Fruit fly (Drosophila melanogaster) whole organism, embryonic: ENCODE results near the gene Ada1-2.

Experiments used
- Adf1 ChIP-seq: fragments of 200-800 bp; sonication (Bioruptor generic); IDR thresholded peaks from 2 replicates; pipeline ENCODE4 v1.3.6; 2022; ENCODE audit warnings: missing biosample characterization, missing genetic modification characterization
- CG10267 ChIP-seq: fragments of 200-800 bp; sonication (Bioruptor generic); optimal IDR thresholded peaks from 2 replicates; lab custom pipeline; 2018; ENCODE audit warnings: missing biosample characterization, mild to moderate bottlenecking, missing genetic modification characterization, moderate library complexity
- CG10274 ChIP-seq: fragments of 200-800 bp; sonication (Bioruptor generic); optimal IDR thresholded peaks from 3 replicates; lab custom pipeline; 2017; ENCODE audit warnings: missing biosample characterization, mild to moderate bottlenecking, missing genetic modification characterization
- CG11696 ChIP-seq: fragments of 200-800 bp; sonication (Bioruptor generic); IDR thresholded peaks from 2 replicates; pipeline ENCODE4 v1.3.6; 2022; ENCODE audit warnings: missing biosample characterization, missing genetic modification characterization
- CG1233 ChIP-seq: fragments of 200-800 bp; sonication (Bioruptor generic); optimal IDR thresholded peaks from 4 replicates; lab custom pipeline; 2018; ENCODE audit warnings: missing biosample characterization, mild to moderate bottlenecking, missing genetic modification characterization
- CG14710 ChIP-seq: fragments of 200-800 bp; sonication (Bioruptor generic); optimal IDR thresholded peaks from 3 replicates; lab custom pipeline; 2019; ENCODE audit warnings: missing biosample characterization, mild to moderate bottlenecking, missing genetic modification characterization, moderate library complexity
- CG14860 ChIP-seq: fragments of 200-800 bp; sonication (Bioruptor generic); IDR thresholded peaks from 3 replicates; pipeline ENCODE4 v1.3.6; 2022; ENCODE audit warnings: missing biosample characterization, missing genetic modification characterization; ENCODE audit not compliant: partially characterized antibody
- CG14965 ChIP-seq: fragments of 200-800 bp; sonication (Bioruptor generic); optimal IDR thresholded peaks from 2 replicates; lab custom pipeline; 2016; ENCODE audit warnings: missing biosample characterization, missing genetic modification characterization, borderline replicate concordance
- CG16779 ChIP-seq: fragments of 200-800 bp; sonication (Bioruptor generic); IDR thresholded peaks from 2 replicates; pipeline ENCODE4 v1.3.6; 2022; ENCODE audit warnings: missing biosample characterization, missing genetic modification characterization
- CG2116 ChIP-seq: fragments of 200-800 bp; sonication (Bioruptor generic); optimal IDR thresholded peaks from 3 replicates; lab custom pipeline; 2018; ENCODE audit warnings: missing biosample characterization, mild to moderate bottlenecking, missing genetic modification characterization
- CG33213 ChIP-seq: fragments of 200-800 bp; sonication (Bioruptor generic); optimal IDR thresholded peaks from 3 replicates; lab custom pipeline; 2016; ENCODE audit warnings: missing biosample characterization, missing genetic modification characterization
- CG34224 ChIP-seq: fragments of 200-800 bp; sonication (Bioruptor generic); IDR thresholded peaks from 3 replicates; pipeline ENCODE4 v1.3.6; 2022; ENCODE audit warnings: missing biosample characterization, missing genetic modification characterization; ENCODE audit not compliant: partially characterized antibody
- CG4328 ChIP-seq: fragments of 200-800 bp; sonication (Bioruptor generic); optimal IDR thresholded peaks from 3 replicates; lab custom pipeline; 2017; ENCODE audit warnings: missing biosample characterization, missing genetic modification reagents, missing genetic modification characterization
- CG5245 ChIP-seq: fragments of 200-800 bp; sonication (Bioruptor generic); optimal IDR thresholded peaks from 3 replicates; lab custom pipeline; 2016; ENCODE audit warnings: missing biosample characterization, missing genetic modification characterization
- CG6175 ChIP-seq: fragments of 200-800 bp; sonication (Bioruptor generic); IDR thresholded peaks from 3 replicates; pipeline ENCODE4 v1.3.6; 2022; ENCODE audit warnings: missing biosample characterization, missing genetic modification characterization
- CG6854 ChIP-seq: fragments of 200-800 bp; sonication (Bioruptor generic); optimal IDR thresholded peaks from 3 replicates; lab custom pipeline; 2017; ENCODE audit warnings: missing biosample characterization, mild to moderate bottlenecking, missing genetic modification characterization
- CG8765 ChIP-seq: fragments of 200-800 bp; sonication (Bioruptor generic); IDR thresholded peaks from 2 replicates; pipeline ENCODE4 v1.3.6; 2022; ENCODE audit warnings: missing biosample characterization, missing genetic modification characterization
- CG9437 ChIP-seq: fragments of 200-800 bp; sonication (Bioruptor generic); optimal IDR thresholded peaks from 2 replicates; lab custom pipeline; 2018; ENCODE audit warnings: missing biosample characterization, mild to moderate bottlenecking, missing genetic modification characterization
- CoRest ChIP-seq: fragments of 200-800 bp; sonication (Bioruptor generic); optimal IDR thresholded peaks from 3 replicates; lab custom pipeline; 2018; ENCODE audit warnings: missing biosample characterization, mild to moderate bottlenecking, missing genetic modification characterization, moderate library complexity
- Dref ChIP-seq: fragments of 200-800 bp; sonication (Bioruptor generic); IDR thresholded peaks from 2 replicates; pipeline ENCODE4 v1.3.6; 2022; ENCODE audit warnings: missing biosample characterization, missing genetic modification characterization
- Eip74EF ChIP-seq, 2 experiments: fragments of 200-800 bp in 1 of 2; fragments of >200 bp in 1 of 2; sonication (Bioruptor generic) in 1 of 2; optimal IDR thresholded peaks; 2 replicates each; lab custom pipeline; 2017 to 2019; ENCODE audit warnings: missing biosample characterization in 2 of 2, missing genetic modification characterization in 2 of 2, mild to moderate bottlenecking in 1 of 2, moderate library complexity in 1 of 2
- Ets65A ChIP-seq: fragments of 200-800 bp; sonication (Bioruptor generic); peaks from one replicate; lab custom pipeline; 2016; ENCODE audit warnings: missing biosample characterization, missing genetic modification characterization
- H2.0 ChIP-seq: fragments of 200-800 bp; sonication (Bioruptor generic); IDR thresholded peaks from 2 replicates; pipeline ENCODE4 v1.3.6; 2022; ENCODE audit warnings: missing biosample characterization, missing genetic modification characterization
- HHEX ChIP-seq: fragments of 200-800 bp; sonication (Bioruptor generic); optimal IDR thresholded peaks from 3 replicates; lab custom pipeline; 2017; ENCODE audit warnings: missing biosample characterization, mild to moderate bottlenecking, missing genetic modification characterization, missing genetic modification reagents
- Hsf ChIP-seq: fragments of 200-800 bp; sonication (Bioruptor generic); optimal IDR thresholded peaks from 3 replicates; lab custom pipeline; 2016; ENCODE audit warnings: missing biosample characterization, missing genetic modification characterization
- Lim3 ChIP-seq: fragments of 200-800 bp; sonication (Bioruptor generic); IDR thresholded peaks from 2 replicates; pipeline ENCODE4 v1.3.6; 2022; ENCODE audit warnings: missing biosample characterization, missing genetic modification characterization
- Max ChIP-seq: fragments of 200-800 bp; sonication (Bioruptor generic); optimal IDR thresholded peaks from 2 replicates; lab custom pipeline; 2016; ENCODE audit warnings: missing biosample characterization, mild to moderate bottlenecking, missing genetic modification characterization
- Myb ChIP-seq: fragments of 200-800 bp; sonication (Bioruptor generic); optimal IDR thresholded peaks from 2 replicates; lab custom pipeline; 2016; ENCODE audit warnings: missing biosample characterization, missing genetic modification characterization
- Oli ChIP-seq: fragments of 200-800 bp; sonication (Bioruptor generic); optimal IDR thresholded peaks from 2 replicates; lab custom pipeline; 2018; ENCODE audit warnings: missing biosample characterization, mild to moderate bottlenecking, missing genetic modification characterization, moderate library complexity
- TFAM ChIP-seq: fragments of 200-800 bp; sonication (Bioruptor generic); optimal IDR thresholded peaks from 2 replicates; lab custom pipeline; 2017; ENCODE audit warnings: missing biosample characterization, missing genetic modification characterization, inconsistent platforms
- Usf ChIP-seq: fragments of 200-800 bp; sonication (Bioruptor generic); optimal IDR thresholded peaks from 2 replicates; lab custom pipeline; 2017; ENCODE audit warnings: missing genotype, missing biosample characterization, missing genetic modification characterization
- ab ChIP-seq: fragments of 200-800 bp; sonication (Bioruptor generic); optimal IDR thresholded peaks from 2 replicates; lab custom pipeline; 2016; ENCODE audit warnings: missing biosample characterization, missing genetic modification characterization
- ci ChIP-seq: fragments of 200-800 bp; sonication (Bioruptor generic); IDR thresholded peaks from 3 replicates; pipeline ENCODE4 v1.3.6; 2022; ENCODE audit warnings: missing biosample characterization, missing genetic modification characterization
- cwo ChIP-seq: fragments of 200-800 bp; sonication (Bioruptor generic); optimal IDR thresholded peaks from 3 replicates; lab custom pipeline; 2017; ENCODE audit warnings: missing biosample characterization, missing genetic modification characterization, mild to moderate bottlenecking, moderate library complexity, missing genetic modification reagents
- dm ChIP-seq: fragments of 200-800 bp; sonication (Bioruptor generic); optimal IDR thresholded peaks from 3 replicates; lab custom pipeline; 2016; ENCODE audit warnings: missing biosample characterization, missing genetic modification characterization
- ems ChIP-seq: fragments of 200-800 bp; sonication (Bioruptor generic); optimal IDR thresholded peaks from 3 replicates; lab custom pipeline; 2016; ENCODE audit warnings: missing biosample characterization, missing genetic modification characterization
- eve ChIP-seq, 2 experiments: fragments of >200 bp; optimal IDR thresholded peaks; 2 replicates each; lab custom pipeline; 2017; ENCODE audit warnings: missing biosample characterization in 2 of 2, missing genetic modification characterization in 2 of 2
- grau ChIP-seq: fragments of 200-800 bp; optimal IDR thresholded peaks from 3 replicates; lab custom pipeline; 2019; ENCODE audit warnings: missing biosample characterization, mild to moderate bottlenecking, missing genetic modification characterization, moderate library complexity
- gsb-n ChIP-seq: fragments of 200-800 bp; sonication (Bioruptor generic); optimal IDR thresholded peaks from 3 replicates; lab custom pipeline; 2018; ENCODE audit warnings: missing biosample characterization, mild to moderate bottlenecking, missing genetic modification characterization
- hth ChIP-seq: fragments of >200 bp; optimal IDR thresholded peaks from 2 replicates; lab custom pipeline; 2017; ENCODE audit warnings: inconsistent platforms
- lov ChIP-seq, 2 experiments: fragments of 200-800 bp in 1 of 2; fragments of >200 bp in 1 of 2; sonication (Bioruptor generic) in 1 of 2; IDR thresholded peaks in 1 of 2; optimal IDR thresholded peaks in 1 of 2; 2 replicates in 1 of 2; 3 replicates in 1 of 2; pipeline versions ENCODE4 v1.3.6 to Lab custom; 2017 to 2022; ENCODE audit warnings: missing biosample characterization in 1 of 2, missing genetic modification characterization in 1 of 2
- psq ChIP-seq: fragments of 200-800 bp; sonication (Bioruptor generic); optimal IDR thresholded peaks from 2 replicates; lab custom pipeline; 2017; ENCODE audit warnings: missing biosample characterization, missing genetic modification characterization
- rib ChIP-seq: fragments of 200-800 bp; sonication (Bioruptor generic); IDR thresholded peaks from 2 replicates; pipeline ENCODE4 v1.3.6; 2022; ENCODE audit warnings: missing biosample characterization, missing genetic modification characterization
- sisA ChIP-seq: fragments of 200-800 bp; sonication (Bioruptor generic); IDR thresholded peaks from 2 replicates; pipeline ENCODE4 v1.3.6; 2022; ENCODE audit warnings: missing biosample characterization, missing genetic modification characterization
- sr ChIP-seq: fragments of 200-800 bp; sonication (Bioruptor generic); IDR thresholded peaks from 3 replicates; pipeline ENCODE4 v1.3.6; 2022; ENCODE audit warnings: missing biosample characterization, missing genetic modification characterization
- stwl ChIP-seq: fragments of 200-800 bp; sonication (Bioruptor generic); optimal IDR thresholded peaks from 3 replicates; lab custom pipeline; 2018; ENCODE audit warnings: missing biosample characterization, mild to moderate bottlenecking, missing genetic modification characterization, moderate library complexity
- tna ChIP-seq: fragments of 200-800 bp; sonication (Bioruptor generic); IDR thresholded peaks from 2 replicates; pipeline ENCODE4 v1.3.6; 2022; ENCODE audit warnings: missing biosample characterization, missing genetic modification characterization; ENCODE audit not compliant: partially characterized antibody
- usp ChIP-seq: fragments of >200 bp; optimal IDR thresholded peaks from 2 replicates; lab custom pipeline; 2017; ENCODE audit warnings: missing biosample characterization, missing genetic modification characterization
- zfh1 ChIP-seq: fragments of 200-800 bp; sonication (Bioruptor generic); IDR thresholded peaks from 3 replicates; pipeline ENCODE4 v1.3.6; 2022; ENCODE audit warnings: missing biosample characterization, missing genetic modification characterization

The Ada1-2 gene

DNA sequence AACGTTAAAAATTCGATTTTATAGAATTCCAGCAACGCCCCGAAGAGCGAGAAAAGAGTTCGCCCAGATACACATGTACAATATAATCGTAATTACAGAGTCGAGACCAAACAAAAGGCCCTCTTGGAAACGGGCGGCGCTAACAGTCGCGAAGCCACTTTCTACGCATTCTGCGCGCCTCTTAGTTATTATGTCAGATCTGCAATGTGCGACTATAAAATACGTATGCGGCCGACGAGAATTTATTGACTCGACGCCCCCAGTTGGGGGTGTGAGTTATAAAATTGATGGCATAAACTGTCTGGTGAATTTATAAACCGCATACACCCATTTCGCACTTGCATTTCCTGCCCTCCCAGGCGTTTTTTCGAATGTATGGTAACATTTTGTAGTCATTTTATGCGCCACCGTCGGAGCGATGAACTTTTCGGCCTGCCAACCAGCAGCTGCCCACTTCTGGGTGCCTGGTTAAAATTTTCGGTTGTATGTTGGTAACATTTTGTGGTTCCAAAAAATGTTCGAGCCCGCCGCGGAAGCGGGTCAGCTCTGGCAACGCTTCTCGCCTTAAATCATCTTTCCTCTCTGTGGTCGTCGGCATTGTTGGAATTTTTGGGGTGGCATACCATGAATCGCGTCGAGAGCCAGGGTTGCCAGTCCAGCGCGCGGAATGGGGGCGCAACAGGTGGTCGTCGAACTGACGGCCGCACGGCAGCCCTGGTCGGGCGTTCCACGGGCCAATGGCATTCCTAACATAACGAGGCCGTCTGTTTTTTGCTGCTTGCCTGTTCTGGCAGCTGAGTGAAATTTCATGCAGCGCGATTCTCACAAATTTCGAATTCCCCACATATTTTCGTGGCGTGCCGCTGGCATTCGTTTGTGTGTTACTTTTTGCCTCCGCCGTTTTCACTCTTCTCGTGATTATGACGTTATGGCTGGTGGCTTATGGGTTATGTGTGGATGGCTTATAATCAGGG, 19.3 kb downstream of the Ada1-2 start (continued):
- TF ChIP-seq stwl (tag; lab: Kevin White, UChicago) (peak; percentile 94), ci (GFP tag; lab: Robert Waterston, UW) (no peak), CG6854 (GFP tag; lab: Kevin White, UChicago) (peak; percentile 39), CG8765 (no peak), sr (GFP tag; lab: Robert Waterston, UW) (no peak), CG14860 (GFP tag; lab: Robert Waterston, UW) (no peak), CG11696 (GFP tag; lab: Robert Waterston, UW) (no peak), sisA (GFP tag; lab: Robert Waterston, UW) (no peak), Adf1 (no peak), Myb (GFP tag; lab: Kevin White, UChicago) (peak; percentile 56), dm (GFP tag; lab: Kevin White, UChicago) (peak; percentile 84), CG14710 (tag; lab: Kevin White, UChicago) (peak; percentile 62), gsb-n (tag; lab: Kevin White, UChicago) (no peak), CG5245 (GFP tag; lab: Kevin White, UChicago) (peak; percentile 84), rib (GFP tag; lab: Robert Waterston, UW) (no peak), Ets65A (GFP tag; lab: Kevin White, UChicago) (peak; percentile 89), CG6175 (GFP tag; lab: Robert Waterston, UW) (no peak), zfh1 (GFP tag; lab: Robert Waterston, UW) (no peak), Eip74EF (GFP tag; optimal IDR thresholded peaks at IDR 0.05; lab: Kevin White, UChicago) (peak in 1 of 2 experiments; percentile 93), CG34224 (GFP tag; lab: Robert Waterston, UW) (no peak), CG16779 (GFP tag; lab: Robert Waterston, UW) (no peak), ems (GFP tag; lab: Kevin White, UChicago) (peak; percentile 74), Hsf (GFP tag; lab: Kevin White, UChicago) (peak; percentile 58), grau (tag; lab: Kevin White, UChicago) (peak; percentile 72), Dref (no peak), eve (GFP tag; optimal IDR thresholded peaks at IDR 0.05; lab: Kevin White, UChicago) (no peak), H2.0 (no peak), ab (peak; percentile 34), psq (GFP tag; lab: Kevin White, UChicago) (no peak), usp (GFP tag; lab: Kevin White, UChicago) (no peak), CG1233 (GFP tag; lab: Kevin White, UChicago) (peak; percentile 58), CG2116 (GFP tag; lab: Kevin White, UChicago) (peak; percentile 21), cwo (peak; percentile 89), Oli (peak; percentile 37), CG9437 (GFP tag; lab: Kevin White, UChicago) (no peak), Max (peak; percentile 34), CoRest (tag; lab: Kevin White, UChicago) (peak; percentile 58), CG4328 (GFP tag; lab: Kevin White, UChicago) (peak; percentile 68), CG14965 (GFP tag; lab: Kevin White, UChicago) (peak; percentile 13), TFAM (GFP tag; lab: Kevin White, UChicago) (no peak), Usf (peak; percentile 30), tna (GFP tag; lab: Robert Waterston, UW) (no peak), lov (optimal IDR thresholded peaks at IDR 0.05; lab: Kevin White, UChicago) (no peak), lov (GFP tag; IDR thresholded peaks at IDR 0.05; lab: Robert Waterston, UW) (no peak), CG10274 (GFP tag; lab: Kevin White, UChicago) (peak; percentile 48), HHEX (GFP tag; lab: Kevin White, UChicago) (peak; percentile 68), Lim3 (no peak), CG33213 (GFP tag; lab: Kevin White, UChicago) (peak; percentile 91), CG10267 (tag; lab: Kevin White, UChicago) (peak; percentile 55), hth (no peak)
